Fruit fly (Drosophila melanogaster): Measurements from ENCODE around the gene awd.

The awd gene

DNA sequence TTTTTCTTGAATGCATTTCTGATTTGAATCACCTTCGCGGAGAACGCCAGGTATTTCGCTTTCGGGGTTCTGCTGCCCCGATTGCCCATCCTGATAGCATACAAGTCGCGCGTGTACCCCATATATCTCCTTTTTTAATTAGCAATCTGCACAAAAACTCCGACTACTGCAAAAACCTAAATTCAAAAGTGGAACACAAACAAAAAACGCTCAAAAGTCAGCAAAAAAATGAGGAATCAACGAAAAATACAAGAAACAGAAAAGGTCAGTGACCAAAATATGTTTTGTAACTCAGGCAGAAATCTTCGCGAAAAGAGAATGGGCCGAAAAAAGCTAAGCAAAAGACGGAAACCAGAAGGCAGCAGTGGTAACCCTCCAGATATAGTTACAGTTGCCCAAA is 29.6 kb downstream of the awd start:
- TF ChIP-seq woc (GFP tag; optimal IDR thresholded peaks at IDR 0.05) (no peak), sage (GFP tag; optimal IDR thresholded peaks at IDR 0.05) (no peak), Vsx2 (GFP tag; optimal IDR thresholded peaks at IDR 0.05; ENCODE audit: partially characterized antibody) (no peak), br (GFP tag; optimal IDR thresholded peaks at IDR 0.05) (no peak), sv (GFP tag; optimal IDR thresholded peaks at IDR 0.05) (no peak), rgr (GFP tag; optimal IDR thresholded peaks at IDR 0.05) (no peak), ey (GFP tag; optimal IDR thresholded peaks at IDR 0.05) (no peak), N (GFP tag; optimal IDR thresholded peaks at IDR 0.05) (no peak), Hnf4 (GFP tag; optimal IDR thresholded peaks at IDR 0.05) (no peak), Hr83 (GFP tag; optimal IDR thresholded peaks at IDR 0.05; ENCODE audit: poor library complexity, severe bottlenecking) (no peak)

DNA sequence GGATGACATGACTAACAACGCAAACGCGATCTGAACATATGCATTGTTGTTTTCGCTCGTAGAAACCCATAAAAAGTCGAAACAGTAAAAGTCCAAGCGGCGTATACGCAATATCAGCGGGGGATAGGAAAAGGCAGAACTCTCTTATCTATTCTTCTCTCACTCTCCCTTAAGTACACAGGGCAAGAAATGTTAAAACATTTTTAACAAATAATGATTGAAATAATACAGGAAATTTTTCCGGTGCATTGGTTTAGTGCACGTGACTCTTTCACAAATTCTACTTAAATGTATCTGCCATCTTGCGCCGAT is 30.2 kb downstream of the awd start:
- TF ChIP-seq sage (GFP tag; optimal IDR thresholded peaks at IDR 0.05) (no peak), h (GFP tag; optimal IDR thresholded peaks at IDR 0.05) (peak; percentile 9), fru (GFP tag; optimal IDR thresholded peaks at IDR 0.05) (peak; percentile 17), Abd-B (GFP tag; optimal IDR thresholded peaks at IDR 0.05) (no peak)

DNA sequence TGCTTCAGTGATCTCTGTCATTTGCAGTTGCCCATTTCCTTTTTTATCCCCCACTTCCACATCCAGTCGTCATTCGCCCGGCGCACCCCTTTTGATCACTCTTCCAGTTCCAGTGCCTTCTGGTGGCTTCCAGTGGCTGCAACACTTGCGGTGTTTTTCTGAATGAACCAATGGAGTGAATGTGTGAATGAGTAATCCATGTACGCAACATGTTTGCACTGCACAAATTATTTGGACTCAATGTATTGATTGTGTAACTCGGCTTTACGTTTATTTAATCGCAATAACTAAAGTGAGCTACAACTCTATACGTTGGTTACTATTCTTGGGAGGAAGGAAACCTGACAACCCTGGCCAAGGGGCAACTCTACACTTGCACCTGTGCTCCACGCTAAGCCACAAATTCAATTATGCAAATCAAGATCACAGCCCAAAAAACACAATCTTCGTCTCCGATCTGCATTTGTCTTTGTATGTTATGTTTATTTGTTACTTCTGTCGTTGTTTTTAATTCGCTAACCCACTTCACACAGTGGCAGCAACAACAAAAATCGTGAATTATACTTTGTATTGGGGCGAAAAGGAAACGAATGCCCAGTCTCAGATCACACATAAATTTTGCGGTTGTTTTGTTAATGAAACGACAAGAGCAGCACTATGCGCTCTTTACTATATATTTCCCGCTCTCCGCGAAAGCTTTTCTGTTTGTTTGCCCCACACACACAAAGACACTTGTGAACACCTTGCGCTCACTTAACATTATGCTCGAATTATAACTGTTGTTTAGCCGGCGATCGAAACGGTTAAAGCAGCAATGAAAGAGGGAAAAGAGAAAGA is 30.8 kb downstream of the awd start:
- TF ChIP-seq tai (GFP tag; optimal IDR thresholded peaks at IDR 0.05) (no peak), Dif (GFP tag; optimal IDR thresholded peaks at IDR 0.05; ENCODE audit: partially characterized antibody) (no peak), HLH106 (tag; optimal IDR thresholded peaks at IDR 0.05) (no peak), foxo (GFP tag; optimal IDR thresholded peaks at IDR 0.05) (no peak), fru (GFP tag; optimal IDR thresholded peaks at IDR 0.05) (no peak), GATAd (GFP tag; optimal IDR thresholded peaks at IDR 0.05) (no peak), Hnf4 (GFP tag; optimal IDR thresholded peaks at IDR 0.05) (no peak), sage (GFP tag; optimal IDR thresholded peaks at IDR 0.05) (no peak), ey (GFP tag; optimal IDR thresholded peaks at IDR 0.05) (no peak), Hr78 (GFP tag; optimal IDR thresholded peaks at IDR 0.05) (no peak), h (GFP tag; optimal IDR thresholded peaks at IDR 0.05) (no peak), sv (GFP tag; optimal IDR thresholded peaks at IDR 0.05) (no peak), woc (GFP tag; optimal IDR thresholded peaks at IDR 0.05) (no peak)

DNA sequence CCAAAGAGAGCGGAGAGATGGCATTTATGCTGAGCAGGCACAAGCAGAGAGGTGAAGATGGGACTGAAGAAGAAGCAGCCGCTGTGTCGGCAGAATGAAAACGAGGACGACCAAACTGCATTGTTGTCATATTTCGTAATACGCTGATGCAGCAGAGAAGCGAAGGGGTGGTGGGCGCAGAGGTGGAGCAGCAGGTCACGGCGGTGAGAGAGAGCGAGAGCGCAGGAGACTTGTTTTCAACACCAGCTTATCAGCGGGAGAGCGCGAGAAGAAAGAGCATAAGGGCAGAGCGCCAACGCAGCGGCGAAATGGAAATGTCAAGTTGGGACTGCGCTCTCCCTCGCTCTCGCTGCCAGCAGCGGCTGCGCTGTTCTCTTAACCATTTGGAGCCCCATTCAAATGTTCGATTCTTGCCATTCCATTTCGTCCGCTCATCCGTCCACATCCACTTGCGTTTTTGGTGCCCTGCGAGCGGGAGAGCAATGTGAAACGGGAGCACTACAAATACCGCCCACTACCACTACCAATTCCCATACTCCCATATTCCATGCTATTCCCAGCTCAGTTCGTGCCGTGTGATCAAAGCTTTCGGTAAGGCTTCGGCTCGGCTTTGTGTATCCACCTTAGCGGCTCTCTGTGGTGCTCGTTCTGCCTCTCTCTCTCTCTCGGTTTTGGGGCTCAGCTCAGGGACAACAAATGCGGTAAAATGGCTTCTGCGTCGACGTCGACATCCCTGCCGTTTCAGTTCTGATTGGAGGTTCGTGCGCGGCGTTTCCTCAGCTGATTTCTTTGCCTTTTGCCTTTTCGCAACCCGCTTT is 32.4 kb downstream of the awd start, which contains the start of gene ttk:
TSS of gene ttk (plus strand) at position 562 of the 818 bp plus-strand sequence.
- TF ChIP-seq foxo (GFP tag; optimal IDR thresholded peaks at IDR 0.05) (peak in 1 of 2 experiments; percentile 46), psq (GFP tag; optimal IDR thresholded peaks at IDR 0.05) (peak; percentile 58), br (GFP tag; optimal IDR thresholded peaks at IDR 0.05) (peak; percentile 11), Dif (GFP tag; optimal IDR thresholded peaks at IDR 0.05; ENCODE audit: partially characterized antibody) (peak; percentile 92), Sp1 (GFP tag; optimal IDR thresholded peaks at IDR 0.05) (peak; percentile 5), HLH106 (tag; optimal IDR thresholded peaks at IDR 0.05) (peak; percentile 4), Hr83 (GFP tag; optimal IDR thresholded peaks at IDR 0.05; ENCODE audit: poor library complexity, severe bottlenecking) (peak; percentile 25), woc (GFP tag; optimal IDR thresholded peaks at IDR 0.05) (no peak), jim (GFP tag; optimal IDR thresholded peaks at IDR 0.05) (no peak), Rel (GFP tag; optimal IDR thresholded peaks at IDR 0.05) (peak; percentile 8), Rel (tag; optimal IDR thresholded peaks at IDR 0.05) (no peak), Vsx2 (GFP tag; optimal IDR thresholded peaks at IDR 0.05; ENCODE audit: partially characterized antibody) (peak; percentile 83), rgr (GFP tag; optimal IDR thresholded peaks at IDR 0.05) (peak; percentile 16), h (GFP tag; optimal IDR thresholded peaks at IDR 0.05) (peak; percentile 64), ey (GFP tag; optimal IDR thresholded peaks at IDR 0.05) (no peak), usp (GFP tag; optimal IDR thresholded peaks at IDR 0.05) (no peak), fru (GFP tag; optimal IDR thresholded peaks at IDR 0.05) (peak; percentile 63), CrebA (GFP tag; optimal IDR thresholded peaks at IDR 0.05; ENCODE audit: borderline replicate concordance) (peak; percentile 65), Jra (GFP tag; optimal IDR thresholded peaks at IDR 0.05) (peak; percentile 34), dl (GFP tag; optimal IDR thresholded peaks at IDR 0.05; ENCODE audit: insufficient read depth in 1 of 2, partially characterized antibody in 2 of 2) (peak; percentile 89 to 96), lola (GFP tag; optimal IDR thresholded peaks at IDR 0.05) (no peak), Myc (optimal IDR thresholded peaks at IDR 0.05) (no peak)

Measured in whole organism, wandering third instar larva.